Fruit fly (Drosophila melanogaster) whole organism, wandering third instar larva: ENCODE data around the gene Calx.

Experiments
- CG32264 ChIP-seq: fragments of 200-800 bp; sonication (Bioruptor generic); optimal IDR thresholded peaks from 2 replicates; lab custom pipeline; 2016; ENCODE audit warnings: missing biosample characterization, missing genetic modification characterization
- CG9705 ChIP-seq: fragments of 200-800 bp; sonication (Bioruptor generic); optimal IDR thresholded peaks from 2 replicates; lab custom pipeline; 2018; ENCODE audit warnings: missing biosample characterization, mild to moderate bottlenecking, missing genetic modification characterization
- CrebA ChIP-seq: fragments of 200-800 bp; sonication (Bioruptor generic); optimal IDR thresholded peaks from 2 replicates; lab custom pipeline; 2016; ENCODE audit warnings: missing biosample characterization, mild to moderate bottlenecking, missing genetic modification characterization, borderline replicate concordance
- HLH106 ChIP-seq: fragments of 200-800 bp; optimal IDR thresholded peaks from 3 replicates; lab custom pipeline; 2019; ENCODE audit warnings: missing biosample characterization, mild to moderate bottlenecking, missing genetic modification characterization, moderate library complexity
- Hnf4 ChIP-seq: fragments of 200-800 bp; sonication (Bioruptor generic); optimal IDR thresholded peaks from 2 replicates; lab custom pipeline; 2016; ENCODE audit warnings: missing biosample characterization, mild to moderate bottlenecking, missing genetic modification characterization
- Jra ChIP-seq: sonication (Bioruptor generic); optimal IDR thresholded peaks from 2 replicates; lab custom pipeline; 2016; ENCODE audit warnings: missing biosample characterization, missing genetic modification characterization
- Mio ChIP-seq: sonication (Bioruptor generic); optimal IDR thresholded peaks from 2 replicates; lab custom pipeline; 2016; ENCODE audit warnings: missing biosample characterization, missing genetic modification characterization
- N ChIP-seq: fragments of >200 bp; optimal IDR thresholded peaks from 2 replicates; lab custom pipeline; 2018; ENCODE audit warnings: missing biosample characterization, missing external identifiers, missing genetic modification characterization
- OdsH ChIP-seq: fragments of 200-800 bp; sonication (Bioruptor generic); optimal IDR thresholded peaks from 2 replicates; lab custom pipeline; 2016; ENCODE audit warnings: missing biosample characterization, mild to moderate bottlenecking, missing genetic modification characterization
- Rel ChIP-seq, 2 experiments: fragments of 200-800 bp; sonication (Bioruptor generic) in 1 of 2; optimal IDR thresholded peaks; 2 replicates in 1 of 2; 3 replicates in 1 of 2; lab custom pipeline; 2016 to 2019; ENCODE audit warnings: mild to moderate bottlenecking in 2 of 2, missing biosample characterization in 2 of 2, missing genetic modification characterization in 2 of 2, moderate library complexity in 1 of 2
- Vsx2 ChIP-seq: fragments of 200-300, 225-300 bp; sonication (Bioruptor generic); optimal IDR thresholded peaks from 2 replicates; lab custom pipeline; 2018; ENCODE audit warnings: missing biosample characterization, missing genetic modification characterization; ENCODE audit not compliant: partially characterized antibody
- br ChIP-seq: fragments of 200-800 bp; sonication (Bioruptor generic); optimal IDR thresholded peaks from 2 replicates; lab custom pipeline; 2016; ENCODE audit warnings: missing biosample characterization, missing genetic modification characterization
- dl ChIP-seq, 2 experiments: fragments of 175-275, 200-275 bp in 1 of 2; fragments of 200-275 bp in 1 of 2; sonication (Bioruptor generic); optimal IDR thresholded peaks; lab custom pipeline; 2018; ENCODE audit warnings: mild to moderate bottlenecking in 2 of 2, missing biosample characterization in 2 of 2, missing genetic modification characterization in 2 of 2, moderate library complexity in 2 of 2; ENCODE audit not compliant: partially characterized antibody in 2 of 2, insufficient read depth in 1 of 2
- dmrt93B ChIP-seq: fragments of 200-800 bp; sonication (Bioruptor generic); optimal IDR thresholded peaks from 2 replicates; lab custom pipeline; 2018; ENCODE audit warnings: missing biosample characterization, mild to moderate bottlenecking, missing genetic modification characterization
- dsf ChIP-seq: sonication (Bioruptor generic); optimal IDR thresholded peaks from 2 replicates; lab custom pipeline; 2016; ENCODE audit warnings: missing biosample characterization, missing genetic modification characterization, borderline replicate concordance
- foxo ChIP-seq, 2 experiments: fragments of 200-800 bp; sonication (Bioruptor generic); optimal IDR thresholded peaks; 2 replicates in 1 of 2; 3 replicates in 1 of 2; lab custom pipeline; 2016 to 2017; ENCODE audit warnings: missing biosample characterization in 2 of 2, missing genetic modification characterization in 2 of 2
- fru ChIP-seq: fragments of 200-800 bp; sonication (Bioruptor generic); optimal IDR thresholded peaks from 3 replicates; lab custom pipeline; 2016; ENCODE audit warnings: missing biosample characterization, mild to moderate bottlenecking, missing genetic modification characterization
- h ChIP-seq: fragments of 200-800 bp; sonication (Bioruptor generic); optimal IDR thresholded peaks from 3 replicates; lab custom pipeline; 2016; ENCODE audit warnings: missing biosample characterization, mild to moderate bottlenecking, missing genetic modification characterization
- jim ChIP-seq: fragments of 175-275, 200-325 bp; sonication (Bioruptor generic); optimal IDR thresholded peaks from 2 replicates; lab custom pipeline; 2016; ENCODE audit warnings: missing biosample characterization, mild to moderate bottlenecking, missing genetic modification characterization
- lola ChIP-seq: fragments of >200 bp; optimal IDR thresholded peaks from 2 replicates; lab custom pipeline; 2017; ENCODE audit warnings: missing biosample characterization, missing genetic modification characterization
- pan ChIP-seq: fragments of >200 bp; optimal IDR thresholded peaks from 2 replicates; lab custom pipeline; 2017
- rgr ChIP-seq: fragments of 200-800 bp; sonication (Bioruptor generic); optimal IDR thresholded peaks from 3 replicates; lab custom pipeline; 2016; ENCODE audit warnings: missing biosample characterization, mild to moderate bottlenecking, missing genetic modification characterization
- sage ChIP-seq: fragments of 200-800 bp; sonication (Bioruptor generic); optimal IDR thresholded peaks from 2 replicates; lab custom pipeline; 2016; ENCODE audit warnings: missing biosample characterization, mild to moderate bottlenecking, missing genetic modification characterization
- sv ChIP-seq: fragments of 200-800 bp; sonication (Bioruptor generic); optimal IDR thresholded peaks from 3 replicates; lab custom pipeline; 2016; ENCODE audit warnings: missing biosample characterization, missing genetic modification characterization
- tai ChIP-seq: sonication (Bioruptor generic); optimal IDR thresholded peaks from 2 replicates; lab custom pipeline; 2016; ENCODE audit warnings: missing biosample characterization, missing genetic modification characterization
- usp ChIP-seq: fragments of >200 bp; optimal IDR thresholded peaks from 2 replicates; lab custom pipeline; 2017; ENCODE audit warnings: missing biosample characterization, missing genetic modification characterization
- woc ChIP-seq: sonication (Bioruptor generic); optimal IDR thresholded peaks from 2 replicates; lab custom pipeline; 2016; ENCODE audit warnings: missing biosample characterization, mild to moderate bottlenecking, missing genetic modification characterization

The Calx gene

DNA sequence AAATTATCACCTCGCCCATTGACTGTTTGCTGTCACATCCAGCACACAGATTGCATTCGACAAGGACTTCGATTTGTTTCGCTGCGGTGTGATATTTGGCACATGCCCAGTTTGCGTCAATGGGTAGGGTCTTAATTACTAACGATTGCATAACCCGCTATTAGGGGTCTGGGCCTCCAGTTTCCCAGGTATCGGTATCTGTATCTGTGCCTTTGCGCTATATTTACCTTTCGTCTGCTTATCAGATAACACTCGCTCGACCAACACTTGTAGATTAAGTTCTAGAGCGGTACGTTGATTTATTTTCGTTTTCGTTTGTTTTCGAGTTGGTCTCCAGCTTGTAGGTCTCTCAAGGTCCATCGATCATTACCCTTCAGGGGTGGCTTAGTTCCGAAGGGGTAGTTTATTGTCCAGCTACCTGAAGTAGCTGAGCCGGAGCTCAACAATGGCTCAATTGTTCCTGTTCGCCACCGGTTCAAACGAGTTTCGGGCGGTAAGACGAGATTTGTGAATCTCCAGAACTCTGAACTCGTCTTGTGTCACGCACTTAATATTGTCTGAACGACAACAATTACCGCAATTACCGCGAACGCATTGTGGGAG lies 26.5 kb upstream of the Calx start:
- TF ChIP-seq HLH106 (tag; lab: Kevin White, UChicago) (no peak), sage (no peak), Jra (no peak), fru (no peak), usp (no peak), N (no peak), jim (no peak), foxo (GFP tag; optimal IDR thresholded peaks at IDR 0.05; lab: Kevin White, UChicago) (no peak), sv (no peak), Vsx2 (no peak), CrebA (GFP tag; lab: Kevin White, UChicago) (no peak), pan (no peak), Hnf4 (GFP tag; lab: Kevin White, UChicago) (no peak), OdsH (no peak)
- TF ChIP-seq, all 38 proteins: peak for 0

DNA sequence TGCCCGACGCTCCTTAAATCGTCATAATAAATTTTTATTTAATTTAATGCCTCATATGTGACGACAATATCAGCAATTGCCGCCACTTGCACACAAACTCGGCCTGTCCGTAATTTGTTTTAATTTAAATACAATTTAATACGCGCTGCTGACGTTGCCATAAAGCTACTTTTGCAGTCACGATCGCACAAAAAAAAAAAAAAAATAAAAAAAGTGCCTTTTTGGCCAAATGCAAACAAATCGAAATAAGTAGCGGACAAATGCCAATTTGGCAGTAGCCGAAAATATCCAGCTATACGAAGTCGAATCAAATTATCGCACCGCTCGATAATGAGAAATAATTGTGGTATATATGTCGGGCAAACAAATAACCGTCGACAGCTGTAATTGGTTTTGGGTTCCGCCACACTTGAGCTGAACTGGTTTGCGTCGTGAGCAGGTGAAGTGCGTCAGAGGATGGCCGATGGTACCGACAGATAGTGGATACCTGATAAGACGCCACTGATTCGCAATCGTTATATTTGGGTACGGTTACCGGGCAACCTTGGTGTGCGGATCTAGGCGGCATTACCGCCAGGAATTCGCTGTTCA lies 25.5 kb upstream of the Calx start:
- TF ChIP-seq h (GFP tag; lab: Kevin White, UChicago), result peak; percentile 11
- TF ChIP-seq br (GFP tag; lab: Kevin White, UChicago), result peak; percentile 4
- TF ChIP-seq OdsH, result no peak
- no peak for TF ChIP-seq dmrt93B (GFP tag; lab: Kevin White, UChicago)
- TF ChIP-seq CrebA (GFP tag; lab: Kevin White, UChicago), result peak; percentile 30
- no peak for TF ChIP-seq woc (GFP tag; lab: Kevin White, UChicago)
- TF ChIP-seq Rel (GFP tag; optimal IDR thresholded peaks at IDR 0.05; lab: Kevin White, UChicago), result peak; percentile 4
- no peak for TF ChIP-seq Rel (tag; optimal IDR thresholded peaks at IDR 0.05; lab: Kevin White, UChicago)
- TF ChIP-seq pan, result no peak

DNA sequence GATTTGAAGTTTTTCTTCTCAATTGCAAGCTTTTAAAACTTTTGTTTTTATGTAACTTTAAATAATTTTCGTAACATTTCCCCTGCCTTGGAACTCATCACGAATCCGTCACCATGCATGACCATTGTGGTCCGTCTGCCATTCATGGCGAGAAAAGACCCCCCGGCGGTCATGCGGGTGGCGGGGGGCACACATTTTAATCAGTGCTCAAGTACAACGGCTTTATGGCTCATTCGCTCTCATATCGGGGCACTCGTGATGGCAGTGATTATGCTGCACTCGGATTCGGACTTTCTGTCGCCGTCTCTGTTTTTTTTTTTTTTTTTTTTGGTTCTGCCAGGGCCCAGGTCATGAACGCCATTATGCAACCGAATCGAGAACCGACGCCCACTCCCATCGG lies 23.5 kb upstream of the Calx start:
- TF ChIP-seq tai (no peak), Rel (GFP tag; optimal IDR thresholded peaks at IDR 0.05; lab: Kevin White, UChicago) (no peak), Rel (tag; optimal IDR thresholded peaks at IDR 0.05; lab: Kevin White, UChicago) (peak; percentile 19)

DNA sequence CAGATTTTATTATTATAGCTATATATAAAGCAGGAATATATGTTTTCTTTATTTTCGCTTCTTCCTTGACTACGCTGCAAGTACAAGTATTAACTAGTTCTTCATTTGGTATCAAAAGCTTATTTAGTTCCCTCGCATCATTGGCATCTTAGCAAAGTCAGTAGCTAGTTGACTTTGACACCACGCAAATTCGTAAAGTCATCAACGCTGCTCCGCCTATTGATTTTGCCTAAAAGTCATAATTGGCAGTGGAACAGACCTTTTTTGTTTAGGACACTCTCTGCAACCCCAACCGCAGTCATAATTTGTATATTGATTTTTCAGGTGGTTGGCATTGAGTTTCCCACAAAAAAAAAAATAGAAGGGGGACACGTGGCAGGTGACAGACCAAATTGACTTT lies 22.9 kb upstream of the Calx start:
- peak; percentile 10 for TF ChIP-seq tai
- TF ChIP-seq N, result no peak

DNA sequence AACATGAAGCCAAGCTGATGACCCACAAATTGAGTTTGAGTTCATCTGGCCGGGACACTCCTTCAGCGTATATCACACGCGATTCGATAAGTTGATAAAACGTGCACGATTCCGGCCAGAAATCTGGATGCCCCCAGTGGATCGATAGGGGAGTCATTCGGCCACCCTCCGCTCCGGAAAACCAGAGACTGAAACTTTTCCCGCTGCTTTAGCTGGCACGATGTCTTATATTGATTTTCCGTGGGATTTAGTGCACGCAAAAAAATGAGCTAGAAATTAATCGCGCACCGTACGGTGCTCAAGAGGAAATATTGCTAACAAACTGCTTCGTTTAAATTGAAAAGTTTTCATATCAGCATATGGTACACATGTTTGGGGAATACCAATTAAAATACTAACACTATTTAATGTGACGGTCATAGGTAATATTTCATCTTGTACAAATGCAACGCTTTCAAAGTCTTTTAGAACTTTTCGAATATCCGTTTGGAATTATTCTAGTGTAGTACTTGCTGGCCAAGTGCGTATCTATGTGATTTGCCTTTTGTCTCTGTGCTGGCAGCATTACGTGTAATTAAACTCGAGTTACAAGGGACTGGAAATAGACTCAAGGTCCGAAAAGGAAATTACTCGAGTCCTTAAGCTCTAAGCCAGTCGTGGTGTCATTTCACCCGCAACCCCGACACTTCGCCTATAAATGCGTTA lies 21.9 kb upstream of the Calx start:
- no peak for TF ChIP-seq Jra
- TF ChIP-seq dsf (GFP tag; lab: Kevin White, UChicago), result no peak
- TF ChIP-seq dl (GFP tag; optimal IDR thresholded peaks at IDR 0.05; lab: Kevin White, UChicago; ENCODE audit: insufficient read depth in 1 of 2, partially characterized antibody in 2 of 2), result no peak
- no peak for TF ChIP-seq Hnf4 (GFP tag; lab: Kevin White, UChicago)
- no peak for TF ChIP-seq dmrt93B (GFP tag; lab: Kevin White, UChicago)
- TF ChIP-seq lola (GFP tag; lab: Kevin White, UChicago), result no peak
- TF ChIP-seq rgr (GFP tag; lab: Kevin White, UChicago), result no peak
- TF ChIP-seq CG32264 (GFP tag; lab: Kevin White, UChicago), result no peak
- no peak for TF ChIP-seq HLH106 (tag; lab: Kevin White, UChicago)
- no peak for TF ChIP-seq CG9705
- TF ChIP-seq sage, result no peak
- TF ChIP-seq jim, result no peak
- no peak for TF ChIP-seq Mio (GFP tag; lab: Kevin White, UChicago)
- TF ChIP-seq CrebA (GFP tag; lab: Kevin White, UChicago), result no peak
